Worm (Caenorhabditis elegans) whole organism, late embryonic: Measurements from ENCODE around the gene F46C5.1.

Source experiments
- ama-1 ChIP-seq: fragments of 150-350 bp; optimal IDR thresholded peaks from 2 replicates; lab custom pipeline; 2014
- ceh-45 ChIP-seq: fragments of 200-800 bp; sonication (Bioruptor generic); IDR thresholded peaks from 2 replicates; pipeline ENCODE4 v1.3.6; 2022; ENCODE audit warnings: missing genetic modification reagents, missing genetic modification characterization, missing compliant biosample characterization
- nfya-1 ChIP-seq: sonication (generic microtip); optimal IDR thresholded peaks from 2 replicates; lab custom pipeline; 2017; ENCODE audit warnings: missing genetic modification characterization, mild to moderate bottlenecking, missing compliant biosample characterization, antibody characterized with exemption, moderate library complexity
- odd-2 ChIP-seq: sonication (generic microtip); optimal IDR thresholded peaks from 2 replicates; lab custom pipeline; 2017; ENCODE audit warnings: antibody characterized with exemption, mild to moderate bottlenecking, missing genetic modification characterization, missing compliant biosample characterization
- pag-3 ChIP-seq: sonication (generic microtip); optimal IDR thresholded peaks from 2 replicates; lab custom pipeline; 2016; ENCODE audit warnings: missing compliant biosample characterization, missing genetic modification characterization, borderline replicate concordance
- sox-2 ChIP-seq: fragments of 200-800 bp; sonication (Bioruptor generic); IDR thresholded peaks from 2 replicates; pipeline ENCODE4 v1.3.6; 2022; ENCODE audit warnings: missing genetic modification reagents, missing genetic modification characterization, missing compliant biosample characterization
- unc-86 ChIP-seq: sonication (generic microtip); optimal IDR thresholded peaks from 2 replicates; lab custom pipeline; 2016; ENCODE audit warnings: missing genetic modification characterization, missing compliant biosample characterization

DNA sequence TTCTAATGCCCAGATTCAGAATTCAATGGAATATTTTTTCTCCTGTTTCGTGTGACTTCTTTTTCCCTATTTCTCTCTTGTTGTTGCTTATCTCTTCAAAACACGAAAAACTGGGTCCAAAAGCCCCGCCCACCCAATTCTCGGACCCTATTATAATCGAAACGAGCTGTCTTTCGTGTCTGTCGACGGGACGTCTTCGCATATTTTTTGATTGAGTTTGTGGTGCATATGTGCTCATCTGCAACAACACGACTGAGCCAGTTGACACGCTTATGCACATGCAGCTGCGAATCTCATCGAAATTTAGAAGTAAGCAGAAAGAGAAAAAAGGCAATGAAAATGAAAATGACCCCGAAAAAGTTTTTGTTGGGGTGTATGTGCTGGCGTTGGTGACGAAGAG is 9.9 kb upstream of the F46C5.1 start:
- TF ChIP-seq pag-3: no peak
- no peak for TF ChIP-seq odd-2 (tag; lab: Kevin White, UChicago)
- no peak for TF ChIP-seq nfya-1
- no peak for TF ChIP-seq unc-86 (tag; lab: Kevin White, UChicago)
- no peak for TF ChIP-seq sox-2 (GFP tag; lab: Robert Waterston, UW)
- TF ChIP-seq ceh-45: no peak
- no peak for TF ChIP-seq ama-1
